Fruit fly (Drosophila melanogaster): Measurements from ENCODE around the gene Pus7.

dm6 chr3L:8543866-8544265 is 34.1 kb downstream of the Pus7 start:
- TF ChIP-seq trem (tag; optimal IDR thresholded peaks at IDR 0.05) (no peak), Adf1 (GFP tag; IDR thresholded peaks at IDR 0.05) (no peak), CG15011 (GFP tag; optimal IDR thresholded peaks at IDR 0.05) (no peak), Gsc (GFP tag; IDR thresholded peaks at IDR 0.05) (no peak), gcm (GFP tag; optimal IDR thresholded peaks at IDR 0.05) (no peak), CG6791 (GFP tag; IDR thresholded peaks at IDR 0.05; ENCODE audit: partially characterized antibody) (no peak), Gug (GFP tag; IDR thresholded peaks at IDR 0.05) (no peak), inv (GFP tag; IDR thresholded peaks at IDR 0.05; ENCODE audit: partially characterized antibody) (no peak), caup (GFP tag; optimal IDR thresholded peaks at IDR 0.05; ENCODE audit: severe bottlenecking) (no peak), Med (GFP tag) (no peak), CG3726 (GFP tag; IDR thresholded peaks at IDR 0.05) (no peak), CG8290 (GFP tag; optimal IDR thresholded peaks at IDR 0.05) (no peak), CG8290 (tag; optimal IDR thresholded peaks at IDR 0.05) (no peak), fd3F (GFP tag; optimal IDR thresholded peaks at IDR 0.05) (no peak), Hmr (GFP tag; optimal IDR thresholded peaks at IDR 0.05) (no peak)

All from whole organism, embryonic.